Worm (Caenorhabditis elegans) whole organism, L2 larva: Measurements from ENCODE around the gene F36H12.4.
A peak's percentile ranks its signal among the peaks of the same experiment; 100 is the strongest.
"Not testable (repeated sequence)": the region's sequence is repeated elsewhere in the genome, so short reads cannot be mapped to it uniquely, and the experiment has no call there.

ENCODE experiments used
- F13H6.1 ChIP-seq: sonication (generic microtip); optimal IDR thresholded peaks from 2 replicates; lab custom pipeline; 2016; ENCODE audit warnings: missing genetic modification characterization, missing compliant biosample characterization
- R02D3.7 ChIP-seq: fragments of 150-350 bp; optimal IDR thresholded peaks from 2 replicates; lab custom pipeline; 2014; ENCODE audit warnings: missing biosample characterization, missing genetic modification characterization
- ZK546.5 ChIP-seq: sonication (generic microtip); optimal IDR thresholded peaks from 2 replicates; lab custom pipeline; 2017; ENCODE audit warnings: missing biosample characterization, missing genetic modification characterization
- ama-1 ChIP-seq: fragments of 150-350 bp; optimal IDR thresholded peaks from 2 replicates; lab custom pipeline; 2018; ENCODE audit warnings: inconsistent platforms
- blmp-1 ChIP-seq: sonication (generic microtip); optimal IDR thresholded peaks from 2 replicates; lab custom pipeline; 2017; ENCODE audit warnings: missing genetic modification characterization, mild to moderate bottlenecking, missing compliant biosample characterization, antibody characterized with exemption, moderate library complexity; ENCODE audit not compliant: insufficient read depth
- ceh-82 ChIP-seq: fragments of 150-350 bp; optimal IDR thresholded peaks from 2 replicates; lab custom pipeline; 2014; ENCODE audit warnings: missing biosample characterization, missing genetic modification characterization
- crh-2 ChIP-seq: sonication (generic microtip); optimal IDR thresholded peaks from 2 replicates; lab custom pipeline; 2017; ENCODE audit warnings: missing biosample characterization, missing genetic modification characterization
- dmd-4 ChIP-seq: sonication (generic microtip); optimal IDR thresholded peaks from 2 replicates; lab custom pipeline; 2017; ENCODE audit warnings: missing biosample characterization, missing genetic modification characterization
- egl-27 ChIP-seq: sonication (generic microtip); optimal IDR thresholded peaks from 3 replicates; lab custom pipeline; 2017; ENCODE audit warnings: missing biosample characterization, missing genetic modification reagents, missing genetic modification characterization
- elt-1 ChIP-seq: fragments of 150-350 bp; optimal IDR thresholded peaks from 2 replicates; lab custom pipeline; 2014; ENCODE audit warnings: missing biosample characterization, missing genetic modification characterization
- elt-3 ChIP-seq: sonication (generic microtip); optimal IDR thresholded peaks from 2 replicates; lab custom pipeline; 2017; ENCODE audit warnings: missing biosample characterization, missing genetic modification characterization
- fos-1 ChIP-seq: fragments of 150-350 bp; optimal IDR thresholded peaks from 2 replicates; lab custom pipeline; 2014; ENCODE audit warnings: missing biosample characterization, missing genetic modification characterization
- gmeb-1 ChIP-seq: fragments of 150-350 bp; optimal IDR thresholded peaks from 2 replicates; lab custom pipeline; 2014; ENCODE audit warnings: missing biosample characterization, missing genetic modification characterization
- lin-11 ChIP-seq: fragments of 150-350 bp; sonication (generic microtip); optimal IDR thresholded peaks from 2 replicates; lab custom pipeline; 2014; ENCODE audit warnings: missing biosample characterization, missing genetic modification characterization, inconsistent platforms, mixed read lengths
- lin-13 ChIP-seq: fragments of 150-350 bp; optimal IDR thresholded peaks from 2 replicates; lab custom pipeline; 2014; ENCODE audit warnings: missing biosample characterization, missing genetic modification reagents, missing genetic modification characterization
- lin-39 ChIP-seq: fragments of 150-350 bp; optimal IDR thresholded peaks from 2 replicates; lab custom pipeline; 2014; ENCODE audit warnings: missing biosample characterization, missing genetic modification reagents, missing genetic modification characterization
- lsy-2 ChIP-seq, 2 experiments: fragments of 150-350 bp in 1 of 2; sonication (generic microtip) in 1 of 2; optimal IDR thresholded peaks; 2 replicates each; lab custom pipeline; 2014 to 2017; ENCODE audit warnings: missing biosample characterization in 2 of 2, missing genetic modification characterization in 2 of 2
- mab-5 ChIP-seq: fragments of 150-350 bp; optimal IDR thresholded peaks from 2 replicates; lab custom pipeline; 2014; ENCODE audit warnings: missing biosample characterization, missing genetic modification characterization
- mbf-1 ChIP-seq: sonication (generic microtip); optimal IDR thresholded peaks from 2 replicates; lab custom pipeline; 2017; ENCODE audit warnings: missing biosample characterization, missing genetic modification characterization
- nhr-10 ChIP-seq: sonication (generic microtip); optimal IDR thresholded peaks from 2 replicates; lab custom pipeline; 2017; ENCODE audit warnings: missing biosample characterization, missing genetic modification characterization
- nhr-11 ChIP-seq: fragments of 150-350 bp; optimal IDR thresholded peaks from 2 replicates; lab custom pipeline; 2014; ENCODE audit warnings: missing biosample characterization, missing genetic modification characterization
- nhr-12 ChIP-seq: fragments of 150-350 bp; optimal IDR thresholded peaks from 2 replicates; lab custom pipeline; 2014; ENCODE audit warnings: missing biosample characterization, missing genetic modification characterization
- nhr-129 ChIP-seq: fragments of 150-350 bp; optimal IDR thresholded peaks from 2 replicates; lab custom pipeline; 2014; ENCODE audit warnings: missing biosample characterization, missing genetic modification characterization
- nhr-23 ChIP-seq: fragments of 150-350 bp; optimal IDR thresholded peaks from 2 replicates; lab custom pipeline; 2014; ENCODE audit warnings: missing biosample characterization, missing genetic modification reagents, missing genetic modification characterization
- nhr-237 ChIP-seq: fragments of 150-350 bp; optimal IDR thresholded peaks from 2 replicates; lab custom pipeline; 2014; ENCODE audit warnings: missing biosample characterization, missing genetic modification characterization
- nhr-25 ChIP-seq: fragments of 150-350 bp; sonication (generic microtip); optimal IDR thresholded peaks from 3 replicates; lab custom pipeline; 2014; ENCODE audit warnings: missing biosample characterization, missing genetic modification characterization
- nhr-6 ChIP-seq: fragments of 150-350 bp; optimal IDR thresholded peaks from 2 replicates; lab custom pipeline; 2014; ENCODE audit warnings: missing biosample characterization, missing genetic modification characterization
- nhr-77 ChIP-seq: fragments of 150-350 bp; optimal IDR thresholded peaks from 2 replicates; lab custom pipeline; 2014; ENCODE audit warnings: missing biosample characterization, missing genetic modification characterization
- sem-4 ChIP-seq: fragments of 150-350 bp; optimal IDR thresholded peaks from 2 replicates; lab custom pipeline; 2014; ENCODE audit warnings: missing biosample characterization, missing genetic modification reagents, missing genetic modification characterization
- skn-1 ChIP-seq: sonication (generic microtip); optimal IDR thresholded peaks from 2 replicates; lab custom pipeline; 2017; ENCODE audit warnings: missing biosample characterization, missing genetic modification characterization
- sma-9 ChIP-seq, 2 experiments: fragments of 150-350 bp in 1 of 2; sonication (generic microtip) in 1 of 2; optimal IDR thresholded peaks; 2 replicates each; lab custom pipeline; 2014 to 2016; ENCODE audit warnings: missing genetic modification characterization in 2 of 2, mild to moderate bottlenecking in 1 of 2, missing biosample characterization in 1 of 2, missing compliant biosample characterization in 1 of 2, missing genetic modification reagents in 1 of 2, moderate library complexity in 1 of 2
- snpc-4 ChIP-seq: fragments of 150-350 bp; optimal IDR thresholded peaks from 2 replicates; lab custom pipeline; 2014; ENCODE audit warnings: missing biosample characterization, missing genetic modification characterization
- unc-55 ChIP-seq: fragments of 150-350 bp; sonication (generic microtip); optimal IDR thresholded peaks from 3 replicates; lab custom pipeline; 2014; ENCODE audit warnings: missing biosample characterization, missing genetic modification reagents, missing genetic modification characterization
- unc-62 ChIP-seq: fragments of 150-350 bp; optimal IDR thresholded peaks from 2 replicates; lab custom pipeline; 2014; ENCODE audit warnings: missing biosample characterization, missing genetic modification reagents, missing genetic modification characterization
- zag-1 ChIP-seq: fragments of 150-350 bp; optimal IDR thresholded peaks from 2 replicates; lab custom pipeline; 2014; ENCODE audit warnings: missing biosample characterization, missing genetic modification characterization
- ztf-1 ChIP-seq: fragments of 200-800 bp; sonication (Bioruptor generic); conservative IDR thresholded peaks from 2 replicates; pipeline ENCODE4 v1.3.6; 2022; ENCODE audit warnings: missing genetic modification characterization, missing compliant biosample characterization
- ztf-11 ChIP-seq: sonication (generic microtip); optimal IDR thresholded peaks from 2 replicates; lab custom pipeline; 2017; ENCODE audit warnings: missing biosample characterization, missing genetic modification characterization
- ztf-4 ChIP-seq: fragments of 150-350 bp; optimal IDR thresholded peaks from 2 replicates; lab custom pipeline; 2014; ENCODE audit warnings: missing biosample characterization, missing genetic modification characterization

F36H12.4 gene

ce11 chrIV:5306040-5306439 lies 37.1 kb downstream of the F36H12.4 start, which contains the start of gene ZK354.8:
Gene ZK354.8, minus strand, starts transcription at chrIV:5306140.
- TF ChIP-seq lsy-2 (tag; optimal IDR thresholded peaks at IDR 0.05; lab: Kevin White, UChicago), result no peak
- no peak for TF ChIP-seq ztf-4 (tag; lab: Kevin White, UChicago)
- no peak for TF ChIP-seq sem-4 (tag; lab: Kevin White, UChicago)
- no peak for TF ChIP-seq nhr-11 (tag; lab: Kevin White, UChicago)
- TF ChIP-seq F13H6.1 (tag; lab: Kevin White, UChicago), result no peak
- no peak for TF ChIP-seq nhr-25 (tag; lab: Kevin White, UChicago)
- no peak for TF ChIP-seq blmp-1 (tag; lab: Kevin White, UChicago)
- no peak for TF ChIP-seq egl-27 (tag; lab: Kevin White, UChicago)

DNA sequence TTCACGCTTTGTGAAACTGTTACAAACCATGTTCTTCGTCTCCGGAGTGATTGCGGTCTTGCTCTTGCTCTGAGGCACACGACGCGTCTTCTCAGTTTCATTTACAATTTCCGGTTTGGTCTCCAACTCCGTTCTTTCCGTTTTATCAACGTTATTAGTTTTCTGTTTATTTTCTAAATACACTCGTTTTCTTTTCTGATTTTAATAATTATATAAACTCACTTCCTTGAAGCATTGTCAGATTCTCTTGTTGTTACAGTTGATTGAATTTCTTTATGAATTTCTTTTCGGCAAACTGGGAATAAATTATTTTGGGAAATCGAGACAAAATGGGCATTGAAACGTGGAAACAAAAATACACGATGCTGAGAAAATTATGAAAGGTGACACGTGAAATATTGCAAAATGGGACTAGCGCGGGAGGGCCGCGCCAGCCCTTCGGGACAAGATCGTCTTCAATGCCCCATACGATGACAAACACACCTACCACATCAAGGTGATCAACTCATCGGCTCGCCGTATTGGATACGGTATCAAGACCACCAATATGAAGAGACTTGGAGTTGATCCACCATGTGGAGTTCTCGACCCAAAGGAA lies 39.2 kb downstream of the F36H12.4 start, which contains the start of the genes ZK354.9 and msp-58:
ZK354.9 (minus strand) TSS at position 101 of the 598 bp plus-strand sequence.
msp-58 (plus strand) TSS at position 548 of the 598 bp plus-strand sequence.
- not testable (repeated sequence) for TF ChIP-seq nhr-10 (tag; lab: Kevin White, UChicago); ZK546.5 (tag; lab: Kevin White, UChicago); ama-1 (lab: Kevin White, UChicago)

DNA sequence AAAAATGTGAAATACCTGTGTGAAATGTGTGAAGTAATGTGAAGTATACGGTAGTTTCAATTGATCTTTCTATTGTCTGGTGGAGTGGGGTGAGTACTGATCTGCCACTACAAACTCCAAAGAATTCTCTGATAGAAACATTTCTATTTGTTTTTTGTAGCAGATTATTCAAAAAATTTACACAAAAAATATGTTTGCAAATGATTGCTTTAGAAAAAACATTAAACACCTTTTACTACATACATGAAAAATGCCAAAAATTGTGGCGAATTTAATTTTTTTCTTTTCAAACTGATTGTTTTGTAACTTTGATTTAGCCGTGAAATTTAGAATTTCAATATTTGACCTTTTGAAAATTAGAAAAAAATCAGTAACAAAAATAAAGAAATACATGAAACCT lies 40.8 kb downstream of the F36H12.4 start, which contains the start of gene ZK354.3:
ZK354.3 (plus strand) TSS at position 301 of the 400 bp plus-strand sequence.
- TF ChIP-seq elt-1 (tag; lab: Kevin White, UChicago) (no peak), nhr-6 (tag; lab: Kevin White, UChicago) (no peak), R02D3.7 (tag; lab: Kevin White, UChicago) (no peak), mab-5 (tag; lab: Kevin White, UChicago) (no peak), blmp-1 (tag; lab: Kevin White, UChicago) (no peak), mbf-1 (no peak), skn-1 (no peak), ceh-82 (tag; lab: Kevin White, UChicago) (no peak), nhr-237 (tag; lab: Kevin White, UChicago) (no peak), lin-13 (GFP tag; lab: Kevin White, UChicago) (no peak), lsy-2 (tag; optimal IDR thresholded peaks at IDR 0.05; lab: Kevin White, UChicago) (no peak), lin-39 (tag; lab: Kevin White, UChicago) (no peak), ama-1 (lab: Kevin White, UChicago) (no peak), nhr-10 (tag; lab: Kevin White, UChicago) (no peak), lin-11 (tag; lab: Kevin White, UChicago) (no peak), nhr-25 (tag; lab: Kevin White, UChicago) (no peak), snpc-4 (tag; lab: Kevin White, UChicago) (no peak), unc-55 (no peak)

- TF ChIP-seq lin-13 (GFP tag; lab: Kevin White, UChicago); elt-3; unc-55: not testable (repeated sequence)
These were observed 44.1 kb downstream of the F36H12.4 start, which contains the start of the genes msp-59 and ZK354.2 for ce11 chrIV:5313011-5313410. Gene msp-59, minus strand, starts transcription at chrIV:5313111. Gene ZK354.2, plus strand, starts transcription at chrIV:5313405.

DNA sequence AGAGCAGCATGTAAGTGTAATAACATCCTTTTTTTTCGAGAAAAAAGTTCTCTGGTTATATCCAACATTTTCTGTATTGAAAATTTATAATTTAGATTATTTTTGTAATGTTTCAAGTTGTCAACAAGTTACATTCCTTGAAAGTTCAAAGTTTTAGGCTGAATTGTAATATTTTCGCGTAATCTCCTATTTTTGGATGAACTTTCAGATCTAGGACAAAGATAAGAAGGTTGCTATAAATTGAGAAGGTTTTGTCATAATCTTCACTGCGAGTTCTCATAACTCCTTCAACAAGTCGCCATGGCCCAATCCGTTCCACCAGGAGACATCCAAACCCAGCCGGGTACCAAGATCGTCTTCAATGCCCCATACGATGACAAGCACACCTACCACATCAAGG lies 47.3 kb downstream of the F36H12.4 start, which contains the start of gene msp-65:
msp-65 (plus strand) TSS at position 301 of the 400 bp plus-strand sequence.
- not testable (repeated sequence) for TF ChIP-seq zag-1, egl-27, fos-1 (tag; lab: Kevin White, UChicago)

ce11 chrIV:5317106-5317505 lies 48.2 kb downstream of the F36H12.4 start:
- no peak for TF ChIP-seq lin-39 (tag; lab: Kevin White, UChicago)
- TF ChIP-seq ztf-1 (GFP tag; lab: Robert Waterston, UW), result no peak
- no peak for TF ChIP-seq nhr-237 (tag; lab: Kevin White, UChicago)
- no peak for TF ChIP-seq nhr-129 (tag; lab: Kevin White, UChicago)
- no peak for TF ChIP-seq ZK546.5 (tag; lab: Kevin White, UChicago)
- peak; percentile 87 for TF ChIP-seq ama-1 (lab: Kevin White, UChicago)
- TF ChIP-seq nhr-12 (tag; lab: Kevin White, UChicago), result no peak
- TF ChIP-seq crh-2 (tag; lab: Kevin White, UChicago), result peak; percentile 25
- TF ChIP-seq nhr-6 (tag; lab: Kevin White, UChicago), result peak; percentile 27
- peak; percentile 5 for TF ChIP-seq F13H6.1 (tag; lab: Kevin White, UChicago)
- no peak for TF ChIP-seq ceh-82 (tag; lab: Kevin White, UChicago)
- TF ChIP-seq unc-62 (GFP tag; lab: Kevin White, UChicago), result no peak
- TF ChIP-seq snpc-4 (tag; lab: Kevin White, UChicago), result peak; percentile 95
- TF ChIP-seq lsy-2 (tag; optimal IDR thresholded peaks at IDR 0.05; lab: Kevin White, UChicago), result no peak
- no peak for TF ChIP-seq nhr-23 (tag; lab: Kevin White, UChicago)
- TF ChIP-seq lin-11 (tag; lab: Kevin White, UChicago), result no peak
- no peak for TF ChIP-seq nhr-77 (tag; lab: Kevin White, UChicago)
- no peak for TF ChIP-seq blmp-1 (tag; lab: Kevin White, UChicago)
- TF ChIP-seq sma-9 (GFP tag; optimal IDR thresholded peaks at IDR 0.05; lab: Kevin White, UChicago), result peak; percentile 27
- no peak for TF ChIP-seq sma-9 (tag; optimal IDR thresholded peaks at IDR 0.05; lab: Kevin White, UChicago)
- TF ChIP-seq mbf-1, result no peak
- peak; percentile 58 for TF ChIP-seq gmeb-1
- no peak for TF ChIP-seq ztf-11 (tag; lab: Kevin White, UChicago)
- no peak for TF ChIP-seq dmd-4 (tag; lab: Kevin White, UChicago)
- TF ChIP-seq sem-4 (tag; lab: Kevin White, UChicago), result no peak
